Worm (Caenorhabditis elegans): Measurements from ENCODE around the gene ebp-3.

The ebp-3 gene

DNA sequence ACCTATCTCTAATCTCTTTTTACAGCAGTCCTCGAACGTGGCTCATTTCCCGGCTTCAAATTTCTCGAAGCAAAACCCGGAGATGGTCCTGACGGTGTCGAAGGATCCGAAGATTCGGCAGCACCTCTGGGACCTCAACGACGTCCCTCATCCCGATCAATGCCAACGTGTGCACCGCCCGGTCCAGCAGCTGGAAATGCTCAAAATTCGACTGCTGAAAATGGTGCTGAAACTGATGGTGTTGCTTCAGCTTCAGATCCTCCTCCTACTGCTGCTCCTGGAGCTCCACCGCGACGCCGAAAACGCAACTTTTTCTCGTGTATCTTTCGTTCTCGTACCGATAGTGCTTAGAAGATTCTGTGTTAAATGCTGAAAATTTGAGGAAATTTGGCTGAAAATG lies 50.3 kb downstream of the ebp-3 start:
- TF ChIP-seq Y56A3A.18 (GFP tag; IDR thresholded peaks at IDR 0.05) = no peak
- no peak for TF ChIP-seq mes-4 (tag; optimal IDR thresholded peaks at IDR 0.05)
- no peak for TF ChIP-seq sdz-38 (tag; optimal IDR thresholded peaks at IDR 0.05)
- no peak for TF ChIP-seq atf-7 (tag; optimal IDR thresholded peaks at IDR 0.05)
- TF ChIP-seq ceh-79 (tag; optimal IDR thresholded peaks at IDR 0.05) = no peak
- no peak for TF ChIP-seq nhr-179 (tag; optimal IDR thresholded peaks at IDR 0.05)
- 0 out of 2 replicates have a peak, but pooled peaks have one; percentile 9 for TF ChIP-seq egrh-3 (GFP tag; IDR thresholded peaks at IDR 0.05)
- TF ChIP-seq F10E7.11 (tag; optimal IDR thresholded peaks at IDR 0.05) = no peak

- TF ChIP-seq attf-6 (GFP tag; IDR thresholded peaks at IDR 0.05) (no peak), repo-1 (tag; optimal IDR thresholded peaks at IDR 0.05) (no peak), madf-3 (GFP tag; IDR thresholded peaks at IDR 0.05) (no peak), dpff-1 (tag; optimal IDR thresholded peaks at IDR 0.05) (no peak), B0261.1 (tag; optimal IDR thresholded peaks at IDR 0.05) (no peak), F22D6.2 (tag; optimal IDR thresholded peaks at IDR 0.05) (no peak), nhr-90 (tag; optimal IDR thresholded peaks at IDR 0.05) (no peak), ceh-79 (tag; optimal IDR thresholded peaks at IDR 0.05) (no peak), hlh-26 (GFP tag; conservative IDR thresholded peaks at IDR 0.05) (no peak)
Measured at ce11 chrV:18107969-18108368, 52.2 kb downstream of the ebp-3 start, which contains the start of gene Y37H2A.1. TSS of gene Y37H2A.1 (plus strand) at chrV:18108269.

ce11 chrV:18109449-18109848 lies 53.7 kb downstream of the ebp-3 start:
- TF ChIP-seq pha-4 (tag; optimal IDR thresholded peaks at IDR 0.05) = no peak
- no peak for TF ChIP-seq egl-18 (GFP tag; IDR thresholded peaks at IDR 0.05)
- no peak for TF ChIP-seq B0035.1 (tag; optimal IDR thresholded peaks at IDR 0.05)
- TF ChIP-seq ztf-18 (tag; optimal IDR thresholded peaks at IDR 0.05) = no peak
- TF ChIP-seq gei-17 (GFP tag; optimal IDR thresholded peaks at IDR 0.05) = no peak
- TF ChIP-seq fkh-3 (tag; optimal IDR thresholded peaks at IDR 0.05) = no peak
